Worm (Caenorhabditis elegans) whole organism, late embryonic: ENCODE data around the gene H27A22.1.

Experiments
- C38D4.7 ChIP-seq: fragments of 200-800 bp; sonication (Bioruptor generic); optimal IDR thresholded peaks from 2 replicates; lab custom pipeline; 2018; ENCODE audit warnings: mild to moderate bottlenecking, missing genetic modification characterization, moderate library complexity, missing compliant biosample characterization
- dmd-4 ChIP-seq: sonication (generic microtip); optimal IDR thresholded peaks from 2 replicates; lab custom pipeline; 2016; ENCODE audit warnings: borderline replicate concordance, missing genetic modification characterization, missing compliant biosample characterization
- hlh-6 ChIP-seq: sonication (generic microtip); optimal IDR thresholded peaks from 2 replicates; lab custom pipeline; 2016; ENCODE audit warnings: missing genotype, missing genetic modification characterization, missing compliant biosample characterization
- pax-1 ChIP-seq: fragments of 150-350 bp; optimal IDR thresholded peaks from 2 replicates; lab custom pipeline; 2014; ENCODE audit warnings: missing biosample characterization, missing genetic modification characterization
- sox-2 ChIP-seq: fragments of 200-800 bp; sonication (Bioruptor generic); IDR thresholded peaks from 2 replicates; pipeline ENCODE4 v1.3.6; 2022; ENCODE audit warnings: missing genetic modification reagents, missing genetic modification characterization, missing compliant biosample characterization
- sox-4 ChIP-seq: sonication (generic microtip); optimal IDR thresholded peaks from 2 replicates; lab custom pipeline; 2017; ENCODE audit warnings: mild to moderate bottlenecking, missing genetic modification characterization, inconsistent platforms, missing compliant biosample characterization

Gene H27A22.1

ce11 chrV:10654165-10654564 lies 51.8 kb downstream of the H27A22.1 start, which contains the start of gene ugt-35:
TSS of gene ugt-35 (minus strand) at chrV:10654265.
- TF ChIP-seq pax-1 (tag; lab: Kevin White, UChicago) (no peak), sox-2 (GFP tag; lab: Robert Waterston, UW) (no peak), hlh-6 (tag; lab: Kevin White, UChicago) (no peak), C38D4.7 (no peak), dmd-4 (tag; lab: Kevin White, UChicago) (no peak), sox-4 (no peak)
